Worm (Caenorhabditis elegans): Measurements from ENCODE around the gene ZC376.8.

- no peak for TF ChIP-seq fkh-10 (GFP tag; optimal IDR thresholded peaks at IDR 0.05)
- no peak for TF ChIP-seq ceh-19 (GFP tag; optimal IDR thresholded peaks at IDR 0.05)
- TF ChIP-seq syd-9 (tag; optimal IDR thresholded peaks at IDR 0.05), result no peak
- TF ChIP-seq nfya-1 (tag; optimal IDR thresholded peaks at IDR 0.05), result peak; percentile 25
- no peak for TF ChIP-seq madf-2 (tag; optimal IDR thresholded peaks at IDR 0.05)
- peak; percentile 48 for TF ChIP-seq unc-42 (tag; optimal IDR thresholded peaks at IDR 0.05)
- TF ChIP-seq ama-1 (optimal IDR thresholded peaks at IDR 0.05), result no peak
Observed at ce11 chrV:14193451-14193850, 13.4 kb downstream of the ZC376.8 start, which contains the start of gene atfs-1.
